Fruit fly (Drosophila melanogaster): ENCODE data around the gene CG32756.

Gene CG32756

DNA sequence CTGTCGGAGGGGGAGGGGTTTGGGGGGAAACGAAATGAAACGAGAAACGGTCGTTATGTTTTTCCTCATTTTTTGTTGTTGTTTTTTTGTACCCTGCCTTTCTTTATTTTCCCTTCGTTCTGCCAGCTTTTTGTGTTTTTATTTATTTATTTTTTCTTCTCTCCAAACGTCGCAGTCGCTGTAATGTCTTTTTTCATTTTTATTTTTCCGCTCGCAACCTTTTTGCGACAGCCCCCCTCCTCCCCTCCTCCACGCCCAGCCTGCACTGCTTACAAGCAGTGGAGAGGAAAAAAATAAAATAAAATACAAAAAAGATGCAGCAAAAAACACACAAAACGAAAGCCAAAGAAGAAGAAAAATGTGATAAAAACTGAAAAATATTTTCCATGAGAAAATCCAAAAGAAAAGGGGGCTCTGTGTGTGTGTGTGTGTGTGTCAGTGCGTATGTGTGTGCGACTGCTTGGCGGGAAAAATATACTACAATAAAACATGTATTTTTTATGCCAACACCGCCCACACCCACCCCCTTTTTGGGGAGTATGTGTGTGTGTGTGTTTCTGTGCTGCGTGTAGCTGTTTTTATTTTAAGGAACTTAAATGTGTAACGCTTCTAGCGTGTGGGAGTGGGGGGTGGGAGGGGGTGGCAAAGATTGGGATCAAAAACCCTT is 10.3 kb upstream of the CG32756 start:
- TF ChIP-seq crol (GFP tag; IDR thresholded peaks at IDR 0.05) (peak; percentile 62; the same call in 1 of the 2 replicates), CG7271 (tag; optimal IDR thresholded peaks at IDR 0.05) (no peak), nom (GFP tag; optimal IDR thresholded peaks at IDR 0.05) (peak; percentile 93), CG11504 (tag; optimal IDR thresholded peaks at IDR 0.05) (peak; percentile 1), stwl (tag; optimal IDR thresholded peaks at IDR 0.05) (peak; percentile 3), fd102C (GFP tag; optimal IDR thresholded peaks at IDR 0.05) (no peak), sqz (GFP tag; optimal IDR thresholded peaks at IDR 0.05) (peak; percentile 19), pros (GFP tag; optimal IDR thresholded peaks at IDR 0.05) (no peak), bsh (GFP tag; optimal IDR thresholded peaks at IDR 0.05) (peak in 1 of 2 experiments; percentile 90), Dfd (GFP tag; optimal IDR thresholded peaks at IDR 0.05) (peak in 1 of 2 experiments; percentile 10), Drgx (GFP tag; IDR thresholded peaks at IDR 0.05) (peak; percentile 76), cg (GFP tag; optimal IDR thresholded peaks at IDR 0.05) (peak; percentile 68), CG31365 (tag; optimal IDR thresholded peaks at IDR 0.05) (peak; percentile 83), Gsc (GFP tag; IDR thresholded peaks at IDR 0.05) (no peak), Neu2 (GFP tag; optimal IDR thresholded peaks at IDR 0.05; ENCODE audit: borderline replicate concordance) (no peak), Elba2 (GFP tag; optimal IDR thresholded peaks at IDR 0.05) (no peak), sna (GFP tag; IDR thresholded peaks at IDR 0.05; ENCODE audit: partially characterized antibody) (no peak), abd-A (tag; optimal IDR thresholded peaks at IDR 0.05) (peak; percentile 18)

dm6 chrX:5941824-5942223 is 3.7 kb upstream of the CG32756 start:
- no peak for TF ChIP-seq CG10565 (GFP tag; optimal IDR thresholded peaks at IDR 0.05)
- no peak for TF ChIP-seq gfzf (GFP tag; optimal IDR thresholded peaks at IDR 0.05)
- no peak for TF ChIP-seq CG10543 (GFP tag; optimal IDR thresholded peaks at IDR 0.05)
- no peak for TF ChIP-seq CG1233 (GFP tag; optimal IDR thresholded peaks at IDR 0.05)
- TF ChIP-seq CG16779 (GFP tag; IDR thresholded peaks at IDR 0.05) = no peak
- TF ChIP-seq CG13775 (GFP tag; optimal IDR thresholded peaks at IDR 0.05) = no peak
- TF ChIP-seq cas (GFP tag; IDR thresholded peaks at IDR 0.05) = no peak
- TF ChIP-seq CG5953 (GFP tag; IDR thresholded peaks at IDR 0.05) = no peak
- no peak for TF ChIP-seq Ravus (GFP tag; IDR thresholded peaks at IDR 0.05)
- TF ChIP-seq CG2116 (GFP tag; optimal IDR thresholded peaks at IDR 0.05) = peak; percentile 25
- TF ChIP-seq ewg (GFP tag; optimal IDR thresholded peaks at IDR 0.05) = no peak
- TF ChIP-seq mld (GFP tag; IDR thresholded peaks at IDR 0.05; ENCODE audit: partially characterized antibody) = no peak
- no peak for TF ChIP-seq pfk (GFP tag; optimal IDR thresholded peaks at IDR 0.05)
- TF ChIP-seq Myb (GFP tag; optimal IDR thresholded peaks at IDR 0.05) = no peak
- TF ChIP-seq D19A (tag; optimal IDR thresholded peaks at IDR 0.05) = no peak
- no peak for TF ChIP-seq CG34376 (GFP tag; optimal IDR thresholded peaks at IDR 0.05)
- TF ChIP-seq cg (GFP tag; optimal IDR thresholded peaks at IDR 0.05) = no peak
- TF ChIP-seq toy (GFP tag; IDR thresholded peaks at IDR 0.05) = no peak
- TF ChIP-seq B-H2 (GFP tag; optimal IDR thresholded peaks at IDR 0.05) = no peak
- no peak for TF ChIP-seq B-H1 (GFP tag; IDR thresholded peaks at IDR 0.05)
- TF ChIP-seq CG14014 (GFP tag; IDR thresholded peaks at IDR 0.05) = no peak
- TF ChIP-seq CG10209 (GFP tag; optimal IDR thresholded peaks at IDR 0.05) = no peak
- no peak for TF ChIP-seq Elba2 (GFP tag; optimal IDR thresholded peaks at IDR 0.05)
- no peak for TF ChIP-seq shn (GFP tag; optimal IDR thresholded peaks at IDR 0.05)
- TF ChIP-seq CG12391 (tag; optimal IDR thresholded peaks at IDR 0.05) = no peak
- TF ChIP-seq en (GFP tag; optimal IDR thresholded peaks at IDR 0.05) = no peak
- no peak for TF ChIP-seq CG9215 (GFP tag; IDR thresholded peaks at IDR 0.05)
- TF ChIP-seq jigr1 (GFP tag; IDR thresholded peaks at IDR 0.05) = no peak
- TF ChIP-seq gsb (GFP tag; IDR thresholded peaks at IDR 0.05) = no peak
- TF ChIP-seq fu2 (GFP tag; optimal IDR thresholded peaks at IDR 0.05) = no peak
- TF ChIP-seq sc (optimal IDR thresholded peaks at IDR 0.05) = no peak
- no peak for TF ChIP-seq sc (GFP tag; optimal IDR thresholded peaks at IDR 0.05)
- no peak for TF ChIP-seq CG18619 (GFP tag; optimal IDR thresholded peaks at IDR 0.05)
- no peak for TF ChIP-seq CG12071 (GFP tag; optimal IDR thresholded peaks at IDR 0.05)
